Fruit fly (Drosophila melanogaster): ENCODE measurements around the gene mgl.

Gene mgl

dm6 chrX:9467066-9467465 is 32.9 kb downstream of the mgl start:
- no peak for TF ChIP-seq Opbp (GFP tag; IDR thresholded peaks at IDR 0.05; ENCODE audit: partially characterized antibody)
- no peak for TF ChIP-seq CG3847 (GFP tag; IDR thresholded peaks at IDR 0.05)
- TF ChIP-seq Drgx (GFP tag; IDR thresholded peaks at IDR 0.05) = peak; percentile 23; the same call in 1 of the 2 replicates
- TF ChIP-seq btn (GFP tag; optimal IDR thresholded peaks at IDR 0.05) = no peak
- TF ChIP-seq CG6689 (GFP tag; IDR thresholded peaks at IDR 0.05) = no peak

dm6 chrX:9466579-9466995 is 33.3 kb downstream of the mgl start:
- TF ChIP-seq vvl (GFP tag; IDR thresholded peaks at IDR 0.05) (peak; percentile 32; the same call in 1 of the 2 replicates), cad (GFP tag; optimal IDR thresholded peaks at IDR 0.05) (peak; percentile 52), tll (GFP tag; optimal IDR thresholded peaks at IDR 0.05) (peak in 1 of 2 experiments; percentile 60), bsh (GFP tag; optimal IDR thresholded peaks at IDR 0.05) (peak in 1 of 2 experiments; percentile 11), CG4360 (GFP tag; IDR thresholded peaks at IDR 0.05) (peak; percentile 94), CG10431 (GFP tag; optimal IDR thresholded peaks at IDR 0.05) (no peak), CG2875 (GFP tag; optimal IDR thresholded peaks at IDR 0.05) (no peak), abd-A (tag; optimal IDR thresholded peaks at IDR 0.05) (peak; percentile 46), kni (GFP tag; optimal IDR thresholded peaks at IDR 0.05) (peak; percentile 52), jing (GFP tag; optimal IDR thresholded peaks at IDR 0.05) (no peak), Hr78 (GFP tag; optimal IDR thresholded peaks at IDR 0.05) (peak in 1 of 2 experiments; percentile 49), inv (GFP tag; IDR thresholded peaks at IDR 0.05; ENCODE audit: partially characterized antibody) (no peak), Xrp1 (GFP tag; IDR thresholded peaks at IDR 0.05) (no peak), gce (GFP tag; IDR thresholded peaks at IDR 0.05) (no peak), crol (GFP tag; IDR thresholded peaks at IDR 0.05) (peak; percentile 54), YL-1 (GFP tag; optimal IDR thresholded peaks at IDR 0.05) (no peak), CG15479 (GFP tag; optimal IDR thresholded peaks at IDR 0.05) (no peak), odd (GFP tag; optimal IDR thresholded peaks at IDR 0.05) (no peak), H2.0 (GFP tag; IDR thresholded peaks at IDR 0.05) (no peak), Adf1 (GFP tag; IDR thresholded peaks at IDR 0.05) (no peak), CG33557 (GFP tag; optimal IDR thresholded peaks at IDR 0.05) (peak; percentile 25), ab (GFP tag; optimal IDR thresholded peaks at IDR 0.05) (no peak), CG13624 (GFP tag; optimal IDR thresholded peaks at IDR 0.05) (no peak), Mes4 (GFP tag; optimal IDR thresholded peaks at IDR 0.05) (no peak), aop (GFP tag; IDR thresholded peaks at IDR 0.05) (no peak), cg (GFP tag; optimal IDR thresholded peaks at IDR 0.05) (peak; percentile 14), zen2 (GFP tag; IDR thresholded peaks at IDR 0.05; ENCODE audit: partially characterized antibody) (no peak), ATbp (GFP tag; optimal IDR thresholded peaks at IDR 0.05) (peak; percentile 3), al (GFP tag; IDR thresholded peaks at IDR 0.05) (no peak), CG11560 (tag; IDR thresholded peaks at IDR 0.05) (no peak), CG2202 (tag; optimal IDR thresholded peaks at IDR 0.05) (no peak), zen (tag; optimal IDR thresholded peaks at IDR 0.05) (peak; percentile 9), Med (GFP tag) (peak; percentile 62), CG1832 (GFP tag; optimal IDR thresholded peaks at IDR 0.05) (peak; percentile 67), CG8924 (tag; optimal IDR thresholded peaks at IDR 0.05) (peak; percentile 53), psq (GFP tag; optimal IDR thresholded peaks at IDR 0.05) (peak; percentile 35), chinmo (GFP tag; IDR thresholded peaks at IDR 0.05; ENCODE audit: partially characterized antibody) (0 out of 4 replicates have a peak, but pooled peaks have one; percentile 55), Aef1 (GFP tag; IDR thresholded peaks at IDR 0.05) (peak; percentile 54; the same call in 2 of the 3 replicates), CG12659 (GFP tag; optimal IDR thresholded peaks at IDR 0.05) (no peak), CG12391 (tag; optimal IDR thresholded peaks at IDR 0.05) (no peak), chn (GFP tag; optimal IDR thresholded peaks at IDR 0.05) (no peak), nom (GFP tag; optimal IDR thresholded peaks at IDR 0.05) (peak; percentile 67), CrebB (tag; optimal IDR thresholded peaks at IDR 0.05) (no peak)

Measured in whole organism, embryonic.